Fruit fly (Drosophila melanogaster): ENCODE results near the gene CG32712.
A peak's percentile ranks its signal among the peaks of the same experiment; 100 is the strongest.

The CG32712 gene

dm6 chrX:8457532-8457931 is 23.9 kb upstream of the CG32712 start, which contains the start of gene CG32713:
TSS of gene CG32713 (minus strand) at chrX:8457632.
- TF ChIP-seq CTCF (optimal IDR thresholded peaks at IDR 0.05) (no peak), CG8478 (optimal IDR thresholded peaks at IDR 0.05) (no peak)

dm6 chrX:8455019-8455555 is 21.5 kb upstream of the CG32712 start, which contains the start of gene org-1:
TSS of gene org-1 (minus strand) at chrX:8455069.
- TF ChIP-seq CG8478 (optimal IDR thresholded peaks at IDR 0.05) (no peak), CTCF (optimal IDR thresholded peaks at IDR 0.05) (no peak)

dm6 chrX:8452163-8452562 is 18.6 kb upstream of the CG32712 start:
- no peak for TF ChIP-seq CG8478 (optimal IDR thresholded peaks at IDR 0.05)
- no peak for TF ChIP-seq CTCF (optimal IDR thresholded peaks at IDR 0.05)

dm6 chrX:8450214-8450904 is 16.8 kb upstream of the CG32712 start:
- TF ChIP-seq CG8478 (optimal IDR thresholded peaks at IDR 0.05), result no peak

- no peak for TF ChIP-seq CG8478 (optimal IDR thresholded peaks at IDR 0.05)
- TF ChIP-seq CTCF (optimal IDR thresholded peaks at IDR 0.05), result peak; percentile 11 to 23
Measured at dm6 chrX:8448171-8448570, 14.6 kb upstream of the CG32712 start.

- TF ChIP-seq CTCF (optimal IDR thresholded peaks at IDR 0.05) (no peak), CG8478 (optimal IDR thresholded peaks at IDR 0.05) (no peak)
Measured at dm6 chrX:8447166-8447565, 13.6 kb upstream of the CG32712 start.

dm6 chrX:8444883-8445572 is 11.4 kb upstream of the CG32712 start:
- TF ChIP-seq CTCF (optimal IDR thresholded peaks at IDR 0.05) (no peak), CG8478 (optimal IDR thresholded peaks at IDR 0.05) (no peak)

dm6 chrX:8444279-8444678 is 10.7 kb upstream of the CG32712 start:
- no peak for TF ChIP-seq CTCF (optimal IDR thresholded peaks at IDR 0.05)
- no peak for TF ChIP-seq CG8478 (optimal IDR thresholded peaks at IDR 0.05)

dm6 chrX:8442912-8443311 is 9.3 kb upstream of the CG32712 start:
- TF ChIP-seq CG8478 (optimal IDR thresholded peaks at IDR 0.05), result no peak

- no peak for TF ChIP-seq CG8478 (optimal IDR thresholded peaks at IDR 0.05)
- no peak for TF ChIP-seq CTCF (optimal IDR thresholded peaks at IDR 0.05)
Measured at dm6 chrX:8442161-8442560, 8.6 kb upstream of the CG32712 start, which contains the start of gene CG12123. TSS of gene CG12123 (minus strand) at chrX:8442348.

- TF ChIP-seq CTCF (optimal IDR thresholded peaks at IDR 0.05) (no peak), CG8478 (optimal IDR thresholded peaks at IDR 0.05) (no peak)
Measured at dm6 chrX:8437285-8438110, 3.9 kb upstream of the CG32712 start, which contains the start of gene Miga. TSS of gene Miga (minus strand) at chrX:8437820.

- no peak for TF ChIP-seq CTCF (optimal IDR thresholded peaks at IDR 0.05)
- no peak for TF ChIP-seq CG8478 (optimal IDR thresholded peaks at IDR 0.05)
Measured at dm6 chrX:8436656-8437284, 3.2 kb upstream of the CG32712 start, which contains the start of gene CG1440. TSS of gene CG1440 (plus strand) at chrX:8437057.

- TF ChIP-seq CG8478 (optimal IDR thresholded peaks at IDR 0.05) (no peak), CTCF (optimal IDR thresholded peaks at IDR 0.05) (no peak)
Measured at dm6 chrX:8422643-8423042, 11.0 kb downstream of the CG32712 start.

dm6 chrX:8421449-8421795 is 12.2 kb downstream of the CG32712 start:
- TF ChIP-seq CG8478 (optimal IDR thresholded peaks at IDR 0.05) (no peak), CTCF (optimal IDR thresholded peaks at IDR 0.05) (no peak)

All from S2 (cell line).